Fruit fly (Drosophila melanogaster) whole organism, embryonic: ENCODE measurements around the gene Sf3b6.

Source experiments
- ATbp ChIP-seq: fragments of 200-800 bp; sonication (Bioruptor generic); optimal IDR thresholded peaks from 2 replicates; lab custom pipeline; 2017; ENCODE audit warnings: missing biosample characterization, mild to moderate bottlenecking, missing genetic modification characterization, missing genetic modification reagents
- Awh ChIP-seq: fragments of 200-800 bp; sonication (Bioruptor generic); IDR thresholded peaks from 2 replicates; pipeline ENCODE4, ENCODE4 v1.3.6; 2022; ENCODE audit warnings: missing biosample characterization, missing genetic modification characterization
- CG10979 ChIP-seq: fragments of 200-800 bp; sonication (Bioruptor generic); optimal IDR thresholded peaks from 2 replicates; lab custom pipeline; 2018; ENCODE audit warnings: missing biosample characterization, mild to moderate bottlenecking, missing genetic modification characterization, moderate library complexity
- CG12219 ChIP-seq: fragments of 200-800 bp; sonication (Bioruptor generic); optimal IDR thresholded peaks from 3 replicates; lab custom pipeline; 2018; ENCODE audit warnings: missing biosample characterization, mild to moderate bottlenecking, missing genetic modification characterization
- CG14050 ChIP-seq: fragments of 200-800 bp; sonication (Bioruptor generic); IDR thresholded peaks from 3 replicates; pipeline ENCODE4 v1.3.6; 2022; ENCODE audit warnings: missing biosample characterization, missing genetic modification characterization
- CG1602 ChIP-seq: fragments of 200-800 bp; sonication (Bioruptor generic); optimal IDR thresholded peaks from 3 replicates; lab custom pipeline; 2016; ENCODE audit warnings: missing biosample characterization, missing genetic modification characterization
- CG16779 ChIP-seq: fragments of 200-800 bp; sonication (Bioruptor generic); IDR thresholded peaks from 2 replicates; pipeline ENCODE4 v1.3.6; 2022; ENCODE audit warnings: missing biosample characterization, missing genetic modification characterization
- CG17359 ChIP-seq: fragments of 200-800 bp; sonication (Bioruptor generic); optimal IDR thresholded peaks from 3 replicates; lab custom pipeline; 2018; ENCODE audit warnings: missing biosample characterization, mild to moderate bottlenecking, missing genetic modification characterization, moderate library complexity
- CG17912 ChIP-seq: fragments of 200-800 bp; sonication (Bioruptor generic); optimal IDR thresholded peaks from 2 replicates; lab custom pipeline; 2018; ENCODE audit warnings: missing biosample characterization, mild to moderate bottlenecking, missing genetic modification characterization
- CG18764 ChIP-seq: fragments of 200-800 bp; sonication (Bioruptor generic); optimal IDR thresholded peaks from 3 replicates; lab custom pipeline; 2016; ENCODE audit warnings: missing biosample characterization, missing genetic modification characterization
- CG2678 ChIP-seq: fragments of 200-800 bp; sonication (Bioruptor generic); optimal IDR thresholded peaks from 3 replicates; lab custom pipeline; 2019; ENCODE audit warnings: missing biosample characterization, mild to moderate bottlenecking, missing genetic modification characterization, moderate library complexity
- CG3163 ChIP-seq: fragments of 200-800 bp; sonication (Bioruptor generic); optimal IDR thresholded peaks from 3 replicates; lab custom pipeline; 2016; ENCODE audit warnings: missing biosample characterization, missing genetic modification characterization
- CG32767 ChIP-seq: fragments of 200-800 bp; sonication (Bioruptor generic); IDR thresholded peaks from 2 replicates; pipeline ENCODE4 v1.3.6; 2022; ENCODE audit warnings: missing biosample characterization, missing genetic modification characterization
- CG32772 ChIP-seq: fragments of 200-800 bp; sonication (Bioruptor generic); IDR thresholded peaks from 2 replicates; pipeline ENCODE4 v1.3.6; 2022; ENCODE audit warnings: missing biosample characterization, missing genetic modification characterization
- CG34224 ChIP-seq: fragments of 200-800 bp; sonication (Bioruptor generic); IDR thresholded peaks from 3 replicates; pipeline ENCODE4 v1.3.6; 2022; ENCODE audit warnings: missing biosample characterization, missing genetic modification characterization; ENCODE audit not compliant: partially characterized antibody
- CG3838 ChIP-seq: fragments of 200-800 bp; sonication (Bioruptor generic); optimal IDR thresholded peaks from 3 replicates; lab custom pipeline; 2016; ENCODE audit warnings: missing biosample characterization, missing genetic modification characterization
- CG4424 ChIP-seq: fragments of 200-800 bp; sonication (Bioruptor generic); optimal IDR thresholded peaks from 3 replicates; lab custom pipeline; 2016; ENCODE audit warnings: missing biosample characterization, missing genetic modification characterization
- CG6689 ChIP-seq: fragments of 200-800 bp; sonication (Bioruptor generic); IDR thresholded peaks from 2 replicates; pipeline ENCODE4 v1.3.6; 2022; ENCODE audit warnings: missing biosample characterization, missing genetic modification characterization
- CG7357 ChIP-seq: fragments of 200-800 bp; sonication (Bioruptor generic); IDR thresholded peaks from 3 replicates; pipeline ENCODE4 v1.3.6; 2022; ENCODE audit warnings: missing biosample characterization, missing genetic modification characterization
- CG7372 ChIP-seq: fragments of 200-800 bp; sonication (Bioruptor generic); IDR thresholded peaks from 2 replicates; pipeline ENCODE4 v1.3.6; 2022; ENCODE audit warnings: missing biosample characterization, missing genetic modification characterization
- CG7745 ChIP-seq: fragments of 200-800 bp; sonication (Bioruptor generic); optimal IDR thresholded peaks from 2 replicates; lab custom pipeline; 2018; ENCODE audit warnings: missing biosample characterization, mild to moderate bottlenecking, missing genetic modification characterization, moderate library complexity
- CG7963 ChIP-seq: fragments of 200-800 bp; sonication (Bioruptor generic); IDR thresholded peaks from 3 replicates; pipeline ENCODE4 v1.3.6; 2022; ENCODE audit warnings: missing biosample characterization, missing genetic modification characterization; ENCODE audit not compliant: partially characterized antibody
- CG8359 ChIP-seq: fragments of 200-800 bp; sonication (Bioruptor generic); optimal IDR thresholded peaks from 2 replicates; lab custom pipeline; 2017; ENCODE audit warnings: missing biosample characterization, mild to moderate bottlenecking, missing genetic modification characterization, borderline replicate concordance
- CG9437 ChIP-seq: fragments of 200-800 bp; sonication (Bioruptor generic); optimal IDR thresholded peaks from 2 replicates; lab custom pipeline; 2018; ENCODE audit warnings: missing biosample characterization, mild to moderate bottlenecking, missing genetic modification characterization
- CoRest ChIP-seq: fragments of 200-800 bp; sonication (Bioruptor generic); optimal IDR thresholded peaks from 3 replicates; lab custom pipeline; 2018; ENCODE audit warnings: missing biosample characterization, mild to moderate bottlenecking, missing genetic modification characterization, moderate library complexity
- D19A ChIP-seq: fragments of 200-800 bp; optimal IDR thresholded peaks from 3 replicates; lab custom pipeline; 2019; ENCODE audit warnings: missing biosample characterization, mild to moderate bottlenecking, missing genetic modification characterization, moderate library complexity
- Dip2 ChIP-seq: fragments of 200-800 bp; sonication (Bioruptor generic); IDR thresholded peaks from 2 replicates; pipeline ENCODE4 v1.3.6; 2022; ENCODE audit warnings: missing biosample characterization, missing genetic modification characterization
- Gug ChIP-seq: fragments of 200-800 bp; sonication (Bioruptor generic); IDR thresholded peaks from 4 replicates; pipeline ENCODE4 v1.3.6; 2022; ENCODE audit warnings: missing biosample characterization, missing genetic modification characterization
- Mad ChIP-seq: fragments of 200-800 bp; sonication (Bioruptor generic); optimal IDR thresholded peaks from 2 replicates; lab custom pipeline; 2016; ENCODE audit warnings: missing biosample characterization, missing genetic modification characterization
- Sox102F ChIP-seq: fragments of 200-800 bp; sonication (Bioruptor generic); optimal IDR thresholded peaks from 2 replicates; lab custom pipeline; 2018; ENCODE audit warnings: missing biosample characterization, mild to moderate bottlenecking, missing genetic modification characterization, moderate library complexity
- Sry-δ ChIP-seq: fragments of 200-800 bp; sonication (Bioruptor generic); optimal IDR thresholded peaks from 2 replicates; lab custom pipeline; 2016; ENCODE audit warnings: missing biosample characterization, missing genetic modification characterization
- Vsx1 ChIP-seq: fragments of 200-800 bp; sonication (Bioruptor generic); optimal IDR thresholded peaks from 2 replicates; lab custom pipeline; 2017; ENCODE audit warnings: missing biosample characterization, mild to moderate bottlenecking, missing genetic modification characterization, missing genetic modification reagents
- Xrp1 ChIP-seq: fragments of 200-800 bp; sonication (Bioruptor generic); IDR thresholded peaks from 2 replicates; pipeline ENCODE4 v1.3.6; 2022; ENCODE audit warnings: missing biosample characterization, missing genetic modification characterization
- danr ChIP-seq: fragments of 200-800 bp; sonication (Bioruptor generic); IDR thresholded peaks from 2 replicates; pipeline ENCODE4 v1.3.6; 2022; ENCODE audit warnings: missing biosample characterization, missing genetic modification characterization
- dimm ChIP-seq: fragments of 200-800 bp; sonication (Bioruptor generic); IDR thresholded peaks from 2 replicates; pipeline ENCODE4 v1.3.6; 2022; ENCODE audit warnings: missing biosample characterization, missing genetic modification characterization
- esg ChIP-seq: fragments of 200-800 bp; sonication (Bioruptor generic); conservative IDR thresholded peaks from 2 replicates; pipeline ENCODE4 v1.3.6; 2022; ENCODE audit warnings: missing biosample characterization, missing genetic modification characterization
- ftz-f1 ChIP-seq: fragments of 200-800 bp; sonication (Bioruptor generic); optimal IDR thresholded peaks from 2 replicates; lab custom pipeline; 2016; ENCODE audit warnings: missing biosample characterization, missing genetic modification characterization
- grau ChIP-seq: fragments of 200-800 bp; optimal IDR thresholded peaks from 3 replicates; lab custom pipeline; 2019; ENCODE audit warnings: missing biosample characterization, mild to moderate bottlenecking, missing genetic modification characterization, moderate library complexity
- h ChIP-seq: fragments of >200 bp; optimal IDR thresholded peaks from 2 replicates; lab custom pipeline; 2017
- insv ChIP-seq, 2 experiments: fragments of 200-800 bp; sonication (Bioruptor generic); optimal IDR thresholded peaks; 3 replicates each; lab custom pipeline; 2016 to 2018; ENCODE audit warnings: missing biosample characterization in 2 of 2, missing genetic modification characterization in 2 of 2
- ken ChIP-seq: fragments of 200-800 bp; sonication (Bioruptor generic); IDR thresholded peaks from 3 replicates; pipeline ENCODE4 v1.3.6; 2022; ENCODE audit warnings: missing biosample characterization, missing genetic modification characterization
- lab ChIP-seq: fragments of 200-800 bp; sonication (Bioruptor generic); optimal IDR thresholded peaks from 3 replicates; lab custom pipeline; 2017; ENCODE audit warnings: missing biosample characterization, missing genetic modification characterization, mild to moderate bottlenecking, moderate library complexity, missing genetic modification reagents
- odd ChIP-seq: fragments of 200-800 bp; sonication (Bioruptor generic); optimal IDR thresholded peaks from 2 replicates; lab custom pipeline; 2017; ENCODE audit warnings: missing biosample characterization, mild to moderate bottlenecking, missing genetic modification characterization
- pb ChIP-seq: fragments of 200-800 bp; sonication (Bioruptor generic); optimal IDR thresholded peaks from 3 replicates; lab custom pipeline; 2016; ENCODE audit warnings: missing biosample characterization, missing genetic modification characterization
- pum ChIP-seq: fragments of 200-800 bp; sonication (Bioruptor generic); optimal IDR thresholded peaks from 2 replicates; lab custom pipeline; 2016; ENCODE audit warnings: missing biosample characterization, missing genetic modification characterization
- row ChIP-seq: fragments of 200-800 bp; sonication (Bioruptor generic); IDR thresholded peaks from 3 replicates; pipeline ENCODE4 v1.3.6; 2022; ENCODE audit warnings: missing biosample characterization, missing genetic modification characterization
- scrt ChIP-seq: fragments of 200-800 bp; sonication (Bioruptor generic); optimal IDR thresholded peaks from 2 replicates; lab custom pipeline; 2018; ENCODE audit warnings: missing biosample characterization, mild to moderate bottlenecking, missing genetic modification characterization, moderate library complexity
- seq ChIP-seq: fragments of 200-800 bp; sonication (Bioruptor generic); IDR thresholded peaks from 2 replicates; pipeline ENCODE4 v1.3.6; 2022; ENCODE audit warnings: missing biosample characterization, missing genetic modification characterization
- sima ChIP-seq: fragments of 200-800 bp; sonication (Bioruptor generic); optimal IDR thresholded peaks from 2 replicates; lab custom pipeline; 2016; ENCODE audit warnings: missing biosample characterization, missing genetic modification characterization
- unc-4 ChIP-seq: fragments of 200-800 bp; sonication (Bioruptor generic); IDR thresholded peaks from 2 replicates; pipeline ENCODE4 v1.3.6; 2022; ENCODE audit warnings: missing biosample characterization, missing genetic modification characterization; ENCODE audit not compliant: partially characterized antibody
- wor ChIP-seq: fragments of 200-800 bp; sonication (Bioruptor generic); IDR thresholded peaks from 2 replicates; pipeline ENCODE4 v1.3.6; 2022; ENCODE audit warnings: missing biosample characterization, missing genetic modification characterization
- yki ChIP-seq: fragments of >200 bp; optimal IDR thresholded peaks from 3 replicates; lab custom pipeline; 2018

Gene Sf3b6

dm6 chr3L:6218517-6219155, 25.7 kb upstream of the Sf3b6 start (continued):
- TF ChIP-seq CG32767 (GFP tag; lab: Robert Waterston, UW) = no peak
- TF ChIP-seq seq (GFP tag; lab: Robert Waterston, UW) = no peak
- no peak for TF ChIP-seq Sry-δ (GFP tag; lab: Kevin White, UChicago)
- TF ChIP-seq CG3163 (GFP tag; lab: Kevin White, UChicago) = peak; percentile 62
- TF ChIP-seq CG9437 (GFP tag; lab: Kevin White, UChicago) = no peak
- peak; percentile 30 for TF ChIP-seq CG12219
- TF ChIP-seq esg (GFP tag; lab: Robert Waterston, UW) = no peak
- TF ChIP-seq CG32772 (GFP tag; lab: Robert Waterston, UW) = no peak
- no peak for TF ChIP-seq CG4424
- no peak for TF ChIP-seq dimm (GFP tag; lab: Robert Waterston, UW)
- no peak for TF ChIP-seq CG18764 (GFP tag; lab: Kevin White, UChicago)
- peak; percentile 56; the same call in 1 of the 3 replicates for TF ChIP-seq CG34224 (GFP tag; lab: Robert Waterston, UW)
- peak; percentile 10 for TF ChIP-seq CG10979
- no peak for TF ChIP-seq CG6689 (GFP tag; lab: Robert Waterston, UW)
- TF ChIP-seq CG3838 = no peak
- TF ChIP-seq insv (GFP tag; optimal IDR thresholded peaks at IDR 0.05; lab: Kevin White, UChicago) = peak in 1 of 2 experiments; percentile 4
- no peak for TF ChIP-seq CG14050 (GFP tag; lab: Robert Waterston, UW)
- TF ChIP-seq CG17912 = peak; percentile 13
- no peak for TF ChIP-seq Sox102F (GFP tag; lab: Kevin White, UChicago)
- no peak for TF ChIP-seq Vsx1 (GFP tag; lab: Kevin White, UChicago)
- TF ChIP-seq CG8359 (GFP tag; lab: Kevin White, UChicago) = no peak
- no peak for TF ChIP-seq yki (lab: Kevin White, UChicago)
- no peak for TF ChIP-seq CG16779 (GFP tag; lab: Robert Waterston, UW)
- TF ChIP-seq CG17359 (tag; lab: Kevin White, UChicago) = no peak
- TF ChIP-seq CG7963 (GFP tag; lab: Robert Waterston, UW) = no peak
- TF ChIP-seq CG7372 = no peak
- TF ChIP-seq CG7357 (GFP tag; lab: Robert Waterston, UW) = no peak
- peak; percentile 94 for TF ChIP-seq D19A
- TF ChIP-seq Mad = no peak
- no peak for TF ChIP-seq pum (GFP tag; lab: Kevin White, UChicago)
- no peak for TF ChIP-seq ftz-f1 (GFP tag; lab: Kevin White, UChicago)
- no peak for TF ChIP-seq CoRest
- TF ChIP-seq Dip2 (GFP tag; lab: Robert Waterston, UW) = no peak
- no peak for TF ChIP-seq h (lab: Kevin White, UChicago)
- no peak for TF ChIP-seq danr (GFP tag; lab: Robert Waterston, UW)
- TF ChIP-seq ATbp (GFP tag; lab: Kevin White, UChicago) = no peak
- peak; percentile 33 for TF ChIP-seq unc-4
- TF ChIP-seq Xrp1 = no peak
- TF ChIP-seq wor (GFP tag; lab: Robert Waterston, UW) = no peak
- TF ChIP-seq sima = no peak
- no peak for TF ChIP-seq CG2678 (tag; lab: Kevin White, UChicago)
- no peak for TF ChIP-seq pb
- peak; percentile 47 for TF ChIP-seq odd (GFP tag; lab: Kevin White, UChicago)
- TF ChIP-seq lab = peak; percentile 13
- no peak for TF ChIP-seq row (GFP tag; lab: Robert Waterston, UW)
- no peak for TF ChIP-seq scrt
- TF ChIP-seq CG1602 (GFP tag; lab: Kevin White, UChicago) = no peak
- TF ChIP-seq ken = no peak
- TF ChIP-seq Awh (GFP tag; lab: Robert Waterston, UW) = no peak
- TF ChIP-seq CG7745 (tag; lab: Kevin White, UChicago) = peak; percentile 29
- no peak for TF ChIP-seq grau (tag; lab: Kevin White, UChicago)
- no peak for TF ChIP-seq Gug (GFP tag; lab: Robert Waterston, UW)
